Fruit fly (Drosophila melanogaster) whole organism, embryonic: ENCODE results near the gene brun.
A peak's percentile ranks its signal among the peaks of the same experiment; 100 is the strongest.

Experiments
- Aef1 ChIP-seq: fragments of 200-800 bp; sonication (Bioruptor generic); IDR thresholded peaks from 3 replicates; pipeline ENCODE4 v1.3.6; 2022; ENCODE audit warnings: missing biosample characterization, missing genetic modification characterization
- Asciz ChIP-seq: fragments of 200-800 bp; sonication (Bioruptor generic); optimal IDR thresholded peaks from 2 replicates; lab custom pipeline; 2017; ENCODE audit warnings: missing biosample characterization, mild to moderate bottlenecking, missing genetic modification characterization, missing genetic modification reagents
- CG10209 ChIP-seq: fragments of 200-800 bp; sonication (Bioruptor generic); optimal IDR thresholded peaks from 3 replicates; lab custom pipeline; 2017; ENCODE audit warnings: missing biosample characterization, mild to moderate bottlenecking, missing genetic modification characterization, missing genetic modification reagents
- CG10431 ChIP-seq: fragments of 200-800 bp; sonication (Bioruptor generic); optimal IDR thresholded peaks from 3 replicates; lab custom pipeline; 2018; ENCODE audit warnings: missing biosample characterization, mild to moderate bottlenecking, missing genetic modification characterization
- CG11504 ChIP-seq: fragments of 200-800 bp; sonication (Bioruptor generic); optimal IDR thresholded peaks from 3 replicates; lab custom pipeline; 2019; ENCODE audit warnings: missing biosample characterization, mild to moderate bottlenecking, missing genetic modification characterization, moderate library complexity
- CG12104 ChIP-seq: fragments of 200-800 bp; sonication (Bioruptor generic); optimal IDR thresholded peaks from 3 replicates; lab custom pipeline; 2016; ENCODE audit warnings: missing biosample characterization, missing genetic modification characterization
- CG12155 ChIP-seq: fragments of 200-800 bp; sonication (Bioruptor generic); optimal IDR thresholded peaks from 3 replicates; lab custom pipeline; 2016; ENCODE audit warnings: missing biosample characterization, missing genetic modification characterization
- CG12236 ChIP-seq: fragments of 200-800 bp; sonication (Bioruptor generic); optimal IDR thresholded peaks from 2 replicates; lab custom pipeline; 2016; ENCODE audit warnings: missing biosample characterization, missing genetic modification characterization
- CG13424 ChIP-seq: fragments of 200-800 bp; sonication (Bioruptor generic); optimal IDR thresholded peaks from 2 replicates; lab custom pipeline; 2019; ENCODE audit warnings: missing biosample characterization, mild to moderate bottlenecking, missing genetic modification characterization, moderate library complexity
- CG14860 ChIP-seq: fragments of 200-800 bp; sonication (Bioruptor generic); IDR thresholded peaks from 3 replicates; pipeline ENCODE4 v1.3.6; 2022; ENCODE audit warnings: missing biosample characterization, missing genetic modification characterization; ENCODE audit not compliant: partially characterized antibody
- CG1647 ChIP-seq: fragments of 200-800 bp; sonication (Bioruptor generic); optimal IDR thresholded peaks from 3 replicates; lab custom pipeline; 2016; ENCODE audit warnings: missing biosample characterization, missing genetic modification characterization
- CG16779 ChIP-seq: fragments of 200-800 bp; sonication (Bioruptor generic); IDR thresholded peaks from 2 replicates; pipeline ENCODE4 v1.3.6; 2022; ENCODE audit warnings: missing biosample characterization, missing genetic modification characterization
- CG17829 ChIP-seq: fragments of 200-800 bp; optimal IDR thresholded peaks from 2 replicates; lab custom pipeline; 2019; ENCODE audit warnings: missing biosample characterization, mild to moderate bottlenecking, missing genetic modification characterization, moderate library complexity
- CG1792 ChIP-seq: fragments of 200-800 bp; sonication (Bioruptor generic); optimal IDR thresholded peaks from 2 replicates; lab custom pipeline; 2016; ENCODE audit warnings: missing biosample characterization, missing genetic modification characterization
- CG18262 ChIP-seq: fragments of 200-800 bp; optimal IDR thresholded peaks from 3 replicates; lab custom pipeline; 2019; ENCODE audit warnings: missing biosample characterization, mild to moderate bottlenecking, missing genetic modification characterization, moderate library complexity
- CG2120 ChIP-seq: fragments of 200-800 bp; sonication (Bioruptor generic); optimal IDR thresholded peaks from 3 replicates; lab custom pipeline; 2016; ENCODE audit warnings: missing biosample characterization, missing genetic modification characterization
- CG2875 ChIP-seq: fragments of 200-800 bp; sonication (Bioruptor generic); optimal IDR thresholded peaks from 2 replicates; lab custom pipeline; 2017; ENCODE audit warnings: missing biosample characterization, mild to moderate bottlenecking, missing genetic modification characterization, missing genetic modification reagents
- CG30403 ChIP-seq: fragments of 200-800 bp; sonication (Bioruptor generic); optimal IDR thresholded peaks from 3 replicates; lab custom pipeline; 2016; ENCODE audit warnings: missing biosample characterization, missing genetic modification characterization
- CG3065 ChIP-seq: fragments of 200-800 bp; sonication (Bioruptor generic); optimal IDR thresholded peaks from 2 replicates; lab custom pipeline; 2016; ENCODE audit warnings: missing biosample characterization, missing genetic modification characterization
- CG32532 ChIP-seq: fragments of 200-800 bp; sonication (Bioruptor generic); IDR thresholded peaks from 2 replicates; pipeline ENCODE4 v1.3.6; 2022; ENCODE audit warnings: missing biosample characterization, missing genetic modification characterization
- CG32772 ChIP-seq: fragments of 200-800 bp; sonication (Bioruptor generic); IDR thresholded peaks from 2 replicates; pipeline ENCODE4 v1.3.6; 2022; ENCODE audit warnings: missing biosample characterization, missing genetic modification characterization
- CG34376 ChIP-seq: fragments of 200-800 bp; sonication (Bioruptor generic); optimal IDR thresholded peaks from 2 replicates; lab custom pipeline; 2018; ENCODE audit warnings: missing biosample characterization, mild to moderate bottlenecking, missing genetic modification characterization
- CG7271 ChIP-seq: fragments of 200-800 bp; sonication (Bioruptor generic); optimal IDR thresholded peaks from 2 replicates; lab custom pipeline; 2018; ENCODE audit warnings: missing biosample characterization, mild to moderate bottlenecking, missing genetic modification characterization, moderate library complexity
- CG7987 ChIP-seq: fragments of 200-800 bp; sonication (Bioruptor generic); optimal IDR thresholded peaks from 2 replicates; lab custom pipeline; 2018; ENCODE audit warnings: missing biosample characterization, mild to moderate bottlenecking, missing genetic modification characterization, moderate library complexity
- CG8478 ChIP-seq: fragments of >200 bp; optimal IDR thresholded peaks from 2 replicates; lab custom pipeline; 2018
- CG9817 ChIP-seq: fragments of 200-800 bp; sonication (Bioruptor generic); optimal IDR thresholded peaks from 2 replicates; lab custom pipeline; 2018; ENCODE audit warnings: missing biosample characterization, mild to moderate bottlenecking, missing genetic modification characterization, moderate library complexity
- Dip3 ChIP-seq: fragments of 200-800 bp; sonication (Bioruptor generic); optimal IDR thresholded peaks from 3 replicates; lab custom pipeline; 2016; ENCODE audit warnings: missing biosample characterization, missing genetic modification characterization
- E2f1 ChIP-seq: fragments of 200-800 bp; sonication (Bioruptor generic); IDR thresholded peaks from 2 replicates; pipeline ENCODE4 v1.3.6; 2022; ENCODE audit warnings: missing biosample characterization, missing genetic modification characterization
- Fer3 ChIP-seq: fragments of 200-800 bp; sonication (Bioruptor generic); optimal IDR thresholded peaks from 2 replicates; lab custom pipeline; 2018; ENCODE audit warnings: missing biosample characterization, mild to moderate bottlenecking, missing genetic modification characterization, moderate library complexity
- Hmx ChIP-seq: fragments of 200-800 bp; sonication (Bioruptor generic); optimal IDR thresholded peaks from 2 replicates; lab custom pipeline; 2016; ENCODE audit warnings: missing biosample characterization, missing genetic modification characterization
- Hsf ChIP-seq: fragments of 200-800 bp; sonication (Bioruptor generic); optimal IDR thresholded peaks from 3 replicates; lab custom pipeline; 2016; ENCODE audit warnings: missing biosample characterization, missing genetic modification characterization
- Max ChIP-seq: fragments of 200-800 bp; sonication (Bioruptor generic); optimal IDR thresholded peaks from 2 replicates; lab custom pipeline; 2016; ENCODE audit warnings: missing biosample characterization, mild to moderate bottlenecking, missing genetic modification characterization
- Myb ChIP-seq: fragments of 200-800 bp; sonication (Bioruptor generic); optimal IDR thresholded peaks from 2 replicates; lab custom pipeline; 2016; ENCODE audit warnings: missing biosample characterization, missing genetic modification characterization
- NfI ChIP-seq: fragments of 200-800 bp; sonication (Bioruptor generic); optimal IDR thresholded peaks from 3 replicates; lab custom pipeline; 2018; ENCODE audit warnings: missing biosample characterization, mild to moderate bottlenecking, missing genetic modification characterization, moderate library complexity
- Ptx1 ChIP-seq: fragments of 200-800 bp; sonication (Bioruptor generic); IDR thresholded peaks from 2 replicates; pipeline ENCODE4 v1.3.6; 2022; ENCODE audit warnings: missing biosample characterization, missing genetic modification characterization
- Scr ChIP-seq: fragments of 200-800 bp; sonication (Bioruptor generic); IDR thresholded peaks from 2 replicates; pipeline ENCODE4 v1.3.6; 2022; ENCODE audit warnings: missing biosample characterization, missing genetic modification characterization; ENCODE audit not compliant: partially characterized antibody
- Xbp1 ChIP-seq: fragments of 200-800 bp; sonication (Bioruptor generic); optimal IDR thresholded peaks from 3 replicates; lab custom pipeline; 2016; ENCODE audit warnings: missing biosample characterization, mild to moderate bottlenecking, missing genetic modification characterization
- ab ChIP-seq: fragments of 200-800 bp; sonication (Bioruptor generic); optimal IDR thresholded peaks from 2 replicates; lab custom pipeline; 2016; ENCODE audit warnings: missing biosample characterization, missing genetic modification characterization
- ap ChIP-seq: fragments of 200-800 bp; sonication (Bioruptor generic); IDR thresholded peaks from 2 replicates; pipeline ENCODE4 v1.3.6; 2022; ENCODE audit warnings: missing biosample characterization, missing genetic modification characterization
- crol ChIP-seq: fragments of 200-800 bp; sonication (Bioruptor generic); IDR thresholded peaks from 2 replicates; pipeline ENCODE4 v1.3.6; 2022; ENCODE audit warnings: missing biosample characterization, missing genetic modification characterization
- eve ChIP-seq, 2 experiments: fragments of >200 bp; optimal IDR thresholded peaks; 2 replicates each; lab custom pipeline; 2017; ENCODE audit warnings: missing biosample characterization in 2 of 2, missing genetic modification characterization in 2 of 2
- ken ChIP-seq: fragments of 200-800 bp; sonication (Bioruptor generic); IDR thresholded peaks from 3 replicates; pipeline ENCODE4 v1.3.6; 2022; ENCODE audit warnings: missing biosample characterization, missing genetic modification characterization
- lmd ChIP-seq: fragments of 200-800 bp; sonication (Bioruptor generic); IDR thresholded peaks from 2 replicates; pipeline ENCODE4 v1.3.6; 2022; ENCODE audit warnings: missing biosample characterization, missing genetic modification characterization
- nmo ChIP-seq: fragments of 200-800 bp; sonication (Bioruptor generic); optimal IDR thresholded peaks from 2 replicates; lab custom pipeline; 2018; ENCODE audit warnings: missing biosample characterization, mild to moderate bottlenecking, missing genetic modification characterization, moderate library complexity
- peb ChIP-seq: fragments of 200-800 bp; sonication (Bioruptor generic); IDR thresholded peaks from 2 replicates; pipeline ENCODE4 v1.3.6; 2022; ENCODE audit warnings: missing biosample characterization, missing genetic modification characterization
- pnt ChIP-seq: fragments of 200-800 bp; sonication (Bioruptor generic); optimal IDR thresholded peaks from 3 replicates; lab custom pipeline; 2016; ENCODE audit warnings: missing biosample characterization, missing genetic modification characterization
- ranshi ChIP-seq: fragments of 200-800 bp; sonication (Bioruptor generic); IDR thresholded peaks from 2 replicates; pipeline ENCODE4 v1.3.6; 2022; ENCODE audit warnings: missing biosample characterization, missing genetic modification characterization
- sug ChIP-seq: fragments of 200-800 bp; optimal IDR thresholded peaks from 2 replicates; lab custom pipeline; 2019; ENCODE audit warnings: missing biosample characterization, mild to moderate bottlenecking, missing genetic modification characterization, moderate library complexity
- tio ChIP-seq: fragments of 200-800 bp; sonication (Bioruptor generic); optimal IDR thresholded peaks from 2 replicates; lab custom pipeline; 2017; ENCODE audit warnings: missing biosample characterization, missing genetic modification characterization, inconsistent platforms
- unpg ChIP-seq: fragments of 200-800 bp; sonication (Bioruptor generic); optimal IDR thresholded peaks from 3 replicates; lab custom pipeline; 2018; ENCODE audit warnings: missing biosample characterization, mild to moderate bottlenecking, missing genetic modification characterization, moderate library complexity
- zfh1 ChIP-seq: fragments of 200-800 bp; sonication (Bioruptor generic); IDR thresholded peaks from 3 replicates; pipeline ENCODE4 v1.3.6; 2022; ENCODE audit warnings: missing biosample characterization, missing genetic modification characterization
- zfh2 ChIP-seq: fragments of 200-800 bp; sonication (Bioruptor generic); optimal IDR thresholded peaks from 2 replicates; lab custom pipeline; 2016; ENCODE audit warnings: missing biosample characterization, missing genetic modification characterization

The brun gene

dm6 chr2L:20681648-20682098 lies 25.7 kb upstream of the brun start, which contains the start of gene Cen (continued):
- peak; percentile 54; the same call in 1 of the 2 replicates for TF ChIP-seq lmd (GFP tag; lab: Robert Waterston, UW)
- TF ChIP-seq CG32532 (GFP tag; lab: Robert Waterston, UW) = peak; percentile 31; the same call in 1 of the 2 replicates
- no peak for TF ChIP-seq CG7987 (GFP tag; lab: Kevin White, UChicago)
- TF ChIP-seq Aef1 = peak; percentile 45; the same call in 1 of the 3 replicates
- peak; percentile 15 for TF ChIP-seq CG1647 (GFP tag; lab: Kevin White, UChicago)
- peak; percentile 39 for TF ChIP-seq Xbp1
- TF ChIP-seq tio (GFP tag; lab: Kevin White, UChicago) = peak; percentile 46
- TF ChIP-seq CG12155 (GFP tag; lab: Kevin White, UChicago) = peak; percentile 26
- no peak for TF ChIP-seq CG12236 (GFP tag; lab: Kevin White, UChicago)
- TF ChIP-seq eve (GFP tag; optimal IDR thresholded peaks at IDR 0.05; lab: Kevin White, UChicago) = no peak
- TF ChIP-seq Myb = peak; percentile 16
- no peak for TF ChIP-seq peb (GFP tag; lab: Robert Waterston, UW)
- no peak for TF ChIP-seq CG8478 (lab: Kevin White, UChicago)
- TF ChIP-seq CG9817 (tag; lab: Kevin White, UChicago) = peak; percentile 1
- peak; percentile 41; the same call in 1 of the 3 replicates for TF ChIP-seq zfh1 (GFP tag; lab: Robert Waterston, UW)
- no peak for TF ChIP-seq unpg (GFP tag; lab: Kevin White, UChicago)
- no peak for TF ChIP-seq E2f1
- TF ChIP-seq CG14860 (GFP tag; lab: Robert Waterston, UW) = no peak
- peak; percentile 54 for TF ChIP-seq nmo (GFP tag; lab: Kevin White, UChicago)
- TF ChIP-seq Hsf = peak; percentile 48
- no peak for TF ChIP-seq CG2875 (GFP tag; lab: Kevin White, UChicago)
- no peak for TF ChIP-seq CG18262 (tag; lab: Kevin White, UChicago)
- peak; percentile 53 for TF ChIP-seq Dip3 (GFP tag; lab: Kevin White, UChicago)
- peak; percentile 60 for TF ChIP-seq CG32772 (GFP tag; lab: Robert Waterston, UW)
- TF ChIP-seq CG2120 (GFP tag; lab: Kevin White, UChicago) = peak; percentile 63
- no peak for TF ChIP-seq CG17829 (tag; lab: Kevin White, UChicago)
- TF ChIP-seq pnt (GFP tag; lab: Kevin White, UChicago) = no peak
- peak; percentile 63; the same call in 1 of the 3 replicates for TF ChIP-seq ken (GFP tag; lab: Robert Waterston, UW)
- no peak for TF ChIP-seq sug
- TF ChIP-seq CG13424 = peak; percentile 23
- no peak for TF ChIP-seq ab (GFP tag; lab: Kevin White, UChicago)
- TF ChIP-seq Scr (GFP tag; lab: Robert Waterston, UW) = no peak
- no peak for TF ChIP-seq CG11504
- no peak for TF ChIP-seq CG16779 (GFP tag; lab: Robert Waterston, UW)
- TF ChIP-seq Fer3 (tag; lab: Kevin White, UChicago) = no peak
- peak; percentile 50 for TF ChIP-seq CG30403 (GFP tag; lab: Kevin White, UChicago)
- peak; percentile 30 for TF ChIP-seq CG12104 (GFP tag; lab: Kevin White, UChicago)
- TF ChIP-seq zfh2 (GFP tag; lab: Kevin White, UChicago) = peak; percentile 41
- TF ChIP-seq CG34376 = no peak
- no peak for TF ChIP-seq crol (GFP tag; lab: Robert Waterston, UW)
- no peak for TF ChIP-seq Asciz (GFP tag; lab: Kevin White, UChicago)
- TF ChIP-seq ap = peak; percentile 34; the same call in 1 of the 2 replicates
- TF ChIP-seq Ptx1 (GFP tag; lab: Robert Waterston, UW) = peak; percentile 56; the same call in 1 of the 2 replicates
- TF ChIP-seq Max (GFP tag; lab: Kevin White, UChicago) = peak; percentile 28
- peak; percentile 18 for TF ChIP-seq CG10209 (GFP tag; lab: Kevin White, UChicago)
- no peak for TF ChIP-seq CG1792 (GFP tag; lab: Kevin White, UChicago)
- TF ChIP-seq Hmx (GFP tag; lab: Kevin White, UChicago) = no peak
- TF ChIP-seq CG10431 (GFP tag; lab: Kevin White, UChicago) = no peak
- no peak for TF ChIP-seq ranshi
- no peak for TF ChIP-seq CG3065 (GFP tag; lab: Kevin White, UChicago)
- peak; percentile 1 for TF ChIP-seq CG7271
- peak; percentile 49 for TF ChIP-seq NfI (GFP tag; lab: Kevin White, UChicago)
